Worm (Caenorhabditis elegans) whole organism, late embryonic: ENCODE data around the gene math-24.

Source experiments
- C08G9.2 ChIP-seq: sonication (generic microtip); optimal IDR thresholded peaks from 2 replicates; lab custom pipeline; 2016; ENCODE audit warnings: mild to moderate bottlenecking, missing genetic modification characterization, moderate library complexity, missing compliant biosample characterization
- nhr-232 ChIP-seq: sonication (generic microtip); optimal IDR thresholded peaks from 2 replicates; lab custom pipeline; 2016; ENCODE audit warnings: missing genetic modification characterization, missing compliant biosample characterization

DNA sequence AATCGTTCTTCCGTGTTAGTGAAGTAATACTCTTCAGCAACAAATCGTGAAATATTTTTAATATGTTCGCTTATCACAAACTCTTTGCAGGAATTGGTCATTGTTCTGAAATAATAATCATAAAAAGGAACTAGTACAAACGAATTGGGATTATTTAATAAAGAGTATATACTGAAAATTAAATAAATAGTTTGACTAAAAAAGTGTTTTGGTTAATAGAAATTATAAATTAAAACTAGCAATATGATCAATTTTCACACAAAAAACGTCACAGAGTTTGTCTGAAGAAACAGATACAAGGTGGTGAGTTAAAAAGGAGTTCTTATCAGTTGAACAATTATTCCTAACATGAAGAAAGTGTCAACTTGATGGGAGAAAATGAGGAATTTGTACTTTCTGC, 17.3 kb upstream of the math-24 start, which contains the start of gene math-5:
- TF ChIP-seq C08G9.2 (tag; lab: Kevin White, UChicago) = no peak
- TF ChIP-seq nhr-232 (tag; lab: Kevin White, UChicago) = no peak
